Worm (Caenorhabditis elegans) whole organism, midembryonic: ENCODE measurements around the gene T14G10.8.

Experiments
- cog-1 ChIP-seq: sonication (generic microtip); optimal IDR thresholded peaks from 2 replicates; lab custom pipeline; 2016; ENCODE audit warnings: missing genetic modification characterization, missing compliant biosample characterization
- tab-1 ChIP-seq: fragments of 200-800 bp; sonication (Bioruptor generic); IDR thresholded peaks from 2 replicates; pipeline ENCODE4 v1.3.6; 2022; ENCODE audit warnings: missing genetic modification characterization, missing compliant biosample characterization

ce11 chrIV:10128446-10128845, 18.3 kb downstream of the T14G10.8 start:
- TF ChIP-seq tab-1, result no peak
- no peak for TF ChIP-seq cog-1 (tag; lab: Kevin White, UChicago)
